Worm (Caenorhabditis elegans) whole organism, late embryonic: Measurements from ENCODE around the gene nfm-1.
A peak's percentile ranks its signal among the peaks of the same experiment; 100 is the strongest.

Experiments
- C38D4.7 ChIP-seq: fragments of 200-800 bp; sonication (Bioruptor generic); optimal IDR thresholded peaks from 2 replicates; lab custom pipeline; 2018; ENCODE audit warnings: mild to moderate bottlenecking, missing genetic modification characterization, moderate library complexity, missing compliant biosample characterization
- F13H6.1 ChIP-seq: sonication (generic microtip); optimal IDR thresholded peaks from 2 replicates; lab custom pipeline; 2016; ENCODE audit warnings: missing genetic modification characterization, missing compliant biosample characterization
- K09A11.1 ChIP-seq: sonication (generic microtip); optimal IDR thresholded peaks from 2 replicates; lab custom pipeline; 2017; ENCODE audit warnings: antibody characterized with exemption, mild to moderate bottlenecking, missing genetic modification characterization, missing compliant biosample characterization; ENCODE audit not compliant: insufficient read depth
- T23F11.4 ChIP-seq: fragments of 200-800 bp; sonication (Bioruptor generic); optimal IDR thresholded peaks from 2 replicates; lab custom pipeline; 2018; ENCODE audit warnings: mild to moderate bottlenecking, missing genetic modification characterization, missing compliant biosample characterization
- ceh-18 ChIP-seq: sonication (generic microtip); optimal IDR thresholded peaks from 2 replicates; lab custom pipeline; 2016; ENCODE audit warnings: missing genetic modification characterization, missing compliant biosample characterization
- ceh-22 ChIP-seq: sonication (generic microtip); optimal IDR thresholded peaks from 2 replicates; lab custom pipeline; 2017; ENCODE audit warnings: missing biosample characterization, missing genetic modification characterization
- ceh-31 ChIP-seq: sonication (generic microtip); optimal IDR thresholded peaks from 2 replicates; lab custom pipeline; 2016; ENCODE audit warnings: missing genetic modification characterization, missing compliant biosample characterization
- ceh-34 ChIP-seq: sonication (generic microtip); optimal IDR thresholded peaks from 2 replicates; lab custom pipeline; 2016; ENCODE audit warnings: mild to moderate bottlenecking, missing genetic modification characterization, missing compliant biosample characterization
- ceh-45 ChIP-seq: fragments of 200-800 bp; sonication (Bioruptor generic); IDR thresholded peaks from 2 replicates; pipeline ENCODE4 v1.3.6; 2022; ENCODE audit warnings: missing genetic modification reagents, missing genetic modification characterization, missing compliant biosample characterization
- ceh-6 ChIP-seq: fragments of 200-800 bp; sonication (Bioruptor generic); optimal IDR thresholded peaks from 2 replicates; lab custom pipeline; 2018; ENCODE audit warnings: mild to moderate bottlenecking, missing genetic modification characterization, missing compliant biosample characterization
- che-1 ChIP-seq: sonication (generic microtip); optimal IDR thresholded peaks from 2 replicates; lab custom pipeline; 2016; ENCODE audit warnings: mild to moderate bottlenecking, missing genetic modification characterization, missing compliant biosample characterization
- dve-1 ChIP-seq: sonication (generic microtip); optimal IDR thresholded peaks from 2 replicates; lab custom pipeline; 2017; ENCODE audit warnings: antibody characterized with exemption, mild to moderate bottlenecking, missing genetic modification characterization, missing compliant biosample characterization
- elt-2 ChIP-seq: sonication (generic microtip); optimal IDR thresholded peaks from 2 replicates; lab custom pipeline; 2016; ENCODE audit warnings: missing genetic modification reagents, missing genetic modification characterization, missing compliant biosample characterization
- elt-4 ChIP-seq: sonication (generic microtip); optimal IDR thresholded peaks from 2 replicates; lab custom pipeline; 2016; ENCODE audit warnings: missing genetic modification characterization, missing compliant biosample characterization
- eyg-1 ChIP-seq: sonication (generic microtip); optimal IDR thresholded peaks from 2 replicates; lab custom pipeline; 2016; ENCODE audit warnings: missing genotype, missing genetic modification characterization, missing compliant biosample characterization
- fax-1 ChIP-seq: sonication (generic microtip); optimal IDR thresholded peaks from 2 replicates; lab custom pipeline; 2016; ENCODE audit warnings: missing genotype, missing genetic modification characterization, missing compliant biosample characterization
- hlh-13 ChIP-seq: fragments of 200-800 bp; sonication (Bioruptor generic); optimal IDR thresholded peaks from 2 replicates; lab custom pipeline; 2018; ENCODE audit warnings: mild to moderate bottlenecking, missing genetic modification characterization, missing compliant biosample characterization
- hlh-30 ChIP-seq: sonication (generic microtip); optimal IDR thresholded peaks from 2 replicates; lab custom pipeline; 2017; ENCODE audit warnings: antibody characterized with exemption, missing genetic modification characterization, missing compliant biosample characterization; ENCODE audit not compliant: insufficient read depth
- lim-6 ChIP-seq: sonication (generic microtip); optimal IDR thresholded peaks from 2 replicates; lab custom pipeline; 2016; ENCODE audit warnings: missing genetic modification characterization, missing compliant biosample characterization
- nfya-1 ChIP-seq: sonication (generic microtip); optimal IDR thresholded peaks from 2 replicates; lab custom pipeline; 2017; ENCODE audit warnings: missing genetic modification characterization, mild to moderate bottlenecking, missing compliant biosample characterization, antibody characterized with exemption, moderate library complexity
- nhr-11 ChIP-seq: fragments of 150-350 bp; optimal IDR thresholded peaks from 2 replicates; lab custom pipeline; 2014; ENCODE audit warnings: missing biosample characterization, missing genetic modification characterization
- nhr-232 ChIP-seq: sonication (generic microtip); optimal IDR thresholded peaks from 2 replicates; lab custom pipeline; 2016; ENCODE audit warnings: missing genetic modification characterization, missing compliant biosample characterization
- npax-4 ChIP-seq: sonication (generic microtip); optimal IDR thresholded peaks from 2 replicates; lab custom pipeline; 2016; ENCODE audit warnings: missing genetic modification characterization, missing compliant biosample characterization
- pat-9 ChIP-seq: fragments of 200-800 bp; sonication (Bioruptor generic); optimal IDR thresholded peaks from 2 replicates; lab custom pipeline; 2018; ENCODE audit warnings: mild to moderate bottlenecking, missing genetic modification characterization, moderate library complexity, missing compliant biosample characterization
- pax-1 ChIP-seq: fragments of 150-350 bp; optimal IDR thresholded peaks from 2 replicates; lab custom pipeline; 2014; ENCODE audit warnings: missing biosample characterization, missing genetic modification characterization
- ref-2 ChIP-seq: sonication (generic microtip); optimal IDR thresholded peaks from 2 replicates; lab custom pipeline; 2016; ENCODE audit warnings: missing genetic modification characterization, missing compliant biosample characterization
- rnt-1 ChIP-seq: sonication (generic microtip); optimal IDR thresholded peaks from 2 replicates; lab custom pipeline; 2016; ENCODE audit warnings: missing genetic modification characterization, missing compliant biosample characterization
- sdc-2 ChIP-seq: sonication (generic microtip); optimal IDR thresholded peaks from 2 replicates; lab custom pipeline; 2016; ENCODE audit warnings: missing genotype, missing genetic modification characterization, missing compliant biosample characterization
- tbx-7 ChIP-seq: sonication (generic microtip); optimal IDR thresholded peaks from 2 replicates; lab custom pipeline; 2016; ENCODE audit warnings: missing genotype, missing genetic modification characterization, missing compliant biosample characterization
- unc-3 ChIP-seq, 2 experiments: fragments of 200-800 bp in 1 of 2; sonication (Bioruptor generic) in 1 of 2; sonication (generic microtip) in 1 of 2; conservative IDR thresholded peaks in 1 of 2; optimal IDR thresholded peaks in 1 of 2; 2 replicates each; pipeline versions ENCODE4 v1.3.6 to Lab custom; 2016 to 2022; ENCODE audit warnings: missing compliant biosample characterization in 2 of 2, missing genetic modification characterization in 2 of 2, missing genetic modification reagents in 1 of 2
- unc-42 ChIP-seq: sonication (generic microtip); optimal IDR thresholded peaks from 2 replicates; lab custom pipeline; 2016; ENCODE audit warnings: missing genotype, missing genetic modification characterization, missing compliant biosample characterization
- unc-55 ChIP-seq: sonication (generic microtip); optimal IDR thresholded peaks from 2 replicates; lab custom pipeline; 2017; ENCODE audit warnings: missing biosample characterization, missing genetic modification reagents, missing genetic modification characterization
- unc-86 ChIP-seq: sonication (generic microtip); optimal IDR thresholded peaks from 2 replicates; lab custom pipeline; 2016; ENCODE audit warnings: missing genetic modification characterization, missing compliant biosample characterization
- zip-5 ChIP-seq: sonication (generic microtip); optimal IDR thresholded peaks from 2 replicates; lab custom pipeline; 2016; ENCODE audit warnings: missing genetic modification characterization, missing compliant biosample characterization

The nfm-1 gene

DNA sequence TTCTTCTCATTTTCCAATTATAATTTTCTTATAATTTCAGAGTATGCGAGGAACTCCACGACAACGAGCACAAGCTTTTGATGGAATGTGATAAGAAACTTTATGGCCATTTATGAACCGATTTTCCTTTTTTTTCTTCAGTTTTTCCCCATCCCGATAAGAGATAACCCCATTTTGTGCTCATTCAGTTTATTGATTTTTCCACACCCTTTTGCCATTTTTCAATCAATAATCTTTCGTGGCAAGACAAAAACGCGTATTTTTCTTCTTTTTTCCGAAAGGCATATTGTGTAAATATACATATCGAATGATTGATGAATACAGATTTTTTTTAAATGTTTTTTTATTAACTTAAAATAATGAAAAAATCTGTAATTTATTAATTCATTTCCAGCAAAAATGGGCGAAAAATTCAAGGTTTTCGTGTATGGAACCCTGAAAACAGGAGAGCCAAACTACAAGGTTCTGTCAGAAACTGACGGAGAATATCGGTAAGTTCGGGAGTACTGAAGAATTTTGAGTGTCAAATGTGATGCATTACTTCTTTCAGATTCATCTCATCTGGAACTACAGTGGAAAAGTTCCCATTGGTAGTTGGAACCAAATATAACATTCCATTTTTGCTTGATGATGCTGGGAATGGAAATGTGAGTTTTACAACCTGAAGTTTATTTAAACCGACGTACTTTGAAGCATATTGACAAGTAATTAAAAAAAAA is 5.2 kb downstream of the nfm-1 start, which contains the start of gene F42A10.9:
Gene F42A10.9, plus strand, starts transcription at position 321 of the 719 bp plus-strand sequence.
- TF ChIP-seq elt-2 (tag; lab: Kevin White, UChicago) (peak; percentile 18), zip-5 (tag; lab: Kevin White, UChicago) (no peak)

DNA sequence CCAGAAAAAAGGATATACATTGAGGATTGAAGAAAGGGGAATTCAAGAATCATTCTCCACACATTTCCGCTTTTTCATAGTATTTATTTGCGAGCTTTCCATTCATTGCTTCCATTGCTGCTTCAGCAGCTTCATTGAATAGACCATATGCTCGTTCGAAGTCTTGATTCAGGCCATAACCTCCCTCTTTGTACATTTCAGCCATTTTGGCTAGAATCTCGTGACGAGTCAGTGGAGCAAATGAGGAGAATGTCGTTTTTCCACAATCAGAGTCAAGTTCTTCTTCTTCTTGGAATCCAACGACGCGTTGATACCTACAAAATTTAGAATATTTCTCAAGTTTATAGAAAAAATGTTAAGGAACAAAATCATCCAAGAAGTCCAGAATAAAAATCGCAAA is 6.0 kb downstream of the nfm-1 start:
- TF ChIP-seq ceh-34 (tag; lab: Kevin White, UChicago) = no peak

- no peak for TF ChIP-seq nhr-232
- no peak for TF ChIP-seq unc-3 (GFP tag; conservative IDR thresholded peaks at IDR 0.05; lab: Robert Waterston, UW)
- TF ChIP-seq unc-3 (tag; optimal IDR thresholded peaks at IDR 0.05; lab: Kevin White, UChicago) = no peak
- TF ChIP-seq ref-2 (tag; lab: Kevin White, UChicago) = no peak
- TF ChIP-seq ceh-6 (GFP tag; lab: Kevin White, UChicago) = no peak
- TF ChIP-seq C38D4.7 (GFP tag; lab: Kevin White, UChicago) = no peak
- TF ChIP-seq lim-6 (tag; lab: Kevin White, UChicago) = no peak
- no peak for TF ChIP-seq nhr-11 (tag; lab: Kevin White, UChicago)
These were observed 7.4 kb downstream of the nfm-1 start for ce11 chrIII:6166634-6167033.

ce11 chrIII:6168497-6169227 is 9.4 kb downstream of the nfm-1 start, which contains the start of gene efk-1:
efk-1 (minus strand) TSS chrIII:6168547.
- TF ChIP-seq ceh-34 (tag; lab: Kevin White, UChicago) (no peak), F13H6.1 (tag; lab: Kevin White, UChicago) (no peak), elt-2 (tag; lab: Kevin White, UChicago) (no peak)

- peak; percentile 44 for TF ChIP-seq unc-55 (GFP tag; lab: Kevin White, UChicago)
- no peak for TF ChIP-seq unc-86 (tag; lab: Kevin White, UChicago)
- peak; percentile 35 for TF ChIP-seq nfya-1 (tag; lab: Kevin White, UChicago)
- peak; percentile 31 for TF ChIP-seq ceh-31 (tag; lab: Kevin White, UChicago)
- peak; percentile 45 for TF ChIP-seq ceh-18
- TF ChIP-seq sdc-2 (tag; lab: Kevin White, UChicago) = no peak
- TF ChIP-seq rnt-1 (tag; lab: Kevin White, UChicago) = peak; percentile 42
- TF ChIP-seq pax-1 (tag; lab: Kevin White, UChicago) = peak; percentile 72
These were observed 10.8 kb downstream of the nfm-1 start for ce11 chrIII:6170038-6170437.

- TF ChIP-seq elt-2 (tag; lab: Kevin White, UChicago) (peak; percentile 18), nfya-1 (tag; lab: Kevin White, UChicago) (peak; percentile 32), dve-1 (tag; lab: Kevin White, UChicago) (no peak)
- TF ChIP-seq, all 69 proteins: peak for 2
These were observed 13.9 kb downstream of the nfm-1 start, which contains the start of the genes abcf-3 and F42A10.5 for ce11 chrIII:6173020-6173597. abcf-3 (plus strand) TSS chrIII:6173403. F42A10.5 (minus strand) TSS chrIII:6173477.

DNA sequence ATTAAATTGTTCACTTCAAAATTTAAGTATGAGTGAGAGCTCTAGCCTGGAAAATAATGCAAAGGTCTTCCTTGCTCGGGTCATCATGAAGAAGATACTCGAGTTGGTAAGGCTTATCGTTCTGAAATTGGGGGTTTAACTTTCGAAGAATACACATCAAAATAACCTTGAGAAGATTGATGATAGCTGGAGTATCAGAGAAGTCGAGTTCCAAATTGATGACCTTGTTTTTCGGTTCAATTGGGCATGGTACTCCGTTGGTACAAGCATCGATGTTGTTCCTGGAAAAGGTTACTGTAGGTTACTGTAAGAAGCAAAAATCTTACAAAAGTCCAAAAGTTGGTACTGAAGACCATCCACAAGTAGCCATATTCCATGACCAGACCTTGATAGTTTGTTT is 16.9 kb downstream of the nfm-1 start:
- TF ChIP-seq C38D4.7 (GFP tag; lab: Kevin White, UChicago) = no peak
- TF ChIP-seq hlh-13 (GFP tag; lab: Kevin White, UChicago) = no peak
- TF ChIP-seq npax-4 (tag; lab: Kevin White, UChicago) = no peak
- TF ChIP-seq T23F11.4 (GFP tag; lab: Kevin White, UChicago) = no peak
- no peak for TF ChIP-seq pat-9 (tag; lab: Kevin White, UChicago)
- no peak for TF ChIP-seq che-1 (tag; lab: Kevin White, UChicago)
- TF ChIP-seq ceh-45 (GFP tag; lab: Robert Waterston, UW) = no peak
- no peak for TF ChIP-seq ceh-18
- TF ChIP-seq tbx-7 = no peak
- TF ChIP-seq ceh-34 (tag; lab: Kevin White, UChicago) = no peak
- no peak for TF ChIP-seq lim-6 (tag; lab: Kevin White, UChicago)
- no peak for TF ChIP-seq elt-4 (tag; lab: Kevin White, UChicago)
- TF ChIP-seq K09A11.1 = no peak
- TF ChIP-seq eyg-1 (tag; lab: Kevin White, UChicago) = no peak
- TF ChIP-seq fax-1 = no peak
- TF ChIP-seq ceh-22 (tag; lab: Kevin White, UChicago) = no peak
- TF ChIP-seq unc-42 = no peak
- no peak for TF ChIP-seq hlh-30 (tag; lab: Kevin White, UChicago)
- TF ChIP-seq, all 69 proteins: peak for 0
